Fruit fly (Drosophila melanogaster): ENCODE results near the gene Bet1.

DNA sequence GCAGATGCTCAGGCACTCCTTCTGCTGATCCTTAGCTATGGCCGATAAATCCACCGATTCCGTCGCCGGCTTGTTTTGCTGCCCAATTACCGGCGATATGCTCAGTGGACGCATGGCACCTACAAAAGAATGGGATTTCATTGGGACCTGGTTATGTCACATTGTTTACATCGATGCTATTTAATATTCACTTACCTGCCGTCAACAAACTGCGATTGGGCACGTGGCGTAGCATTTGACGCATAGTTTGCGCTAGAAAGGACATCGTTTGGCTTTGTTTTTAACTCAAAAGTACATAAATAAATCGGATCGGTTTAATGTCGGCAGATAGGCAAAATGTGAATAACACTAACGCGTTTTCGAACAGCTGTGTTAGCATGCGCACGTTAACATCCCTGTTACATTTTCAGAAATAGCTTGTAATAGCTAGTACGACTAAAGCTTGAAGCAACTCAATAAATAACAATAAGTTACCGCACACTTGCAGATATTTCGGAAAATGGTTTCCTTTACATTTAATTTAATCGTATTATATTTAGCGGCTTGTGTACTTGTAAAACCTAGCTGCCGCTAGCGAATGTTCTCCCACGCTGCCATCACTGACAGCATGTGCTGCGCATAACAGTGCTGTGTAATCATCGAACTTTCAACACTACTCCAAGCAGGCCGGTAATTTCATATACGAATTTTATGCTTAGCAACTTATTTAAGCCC lies 6.3 kb upstream of the Bet1 start, which contains the start of the genes mRpL21 and rept:
- TF ChIP-seq EcR (GFP tag; optimal IDR thresholded peaks at IDR 0.05) (no peak), pan (optimal IDR thresholded peaks at IDR 0.05) (no peak), usp (GFP tag; optimal IDR thresholded peaks at IDR 0.05) (no peak), Dll (optimal IDR thresholded peaks at IDR 0.05) (no peak), psq (optimal IDR thresholded peaks at IDR 0.05) (no peak)
